Fruit fly (Drosophila melanogaster): ENCODE data around the gene CG46458.

- TF ChIP-seq h (optimal IDR thresholded peaks at IDR 0.05) (no peak), insv (optimal IDR thresholded peaks at IDR 0.05) (no peak), psq (optimal IDR thresholded peaks at IDR 0.05) (no peak), ttk (optimal IDR thresholded peaks at IDR 0.05) (no peak)
Measured at dm6 chr3R:6921256-6921966, 36.8 kb downstream of the CG46458 start.
